Fruit fly (Drosophila melanogaster): ENCODE measurements around the gene Mst36Fa.

- TF ChIP-seq CG10631 (GFP tag; optimal IDR thresholded peaks at IDR 0.05) (peak; percentile 92), Lpt (GFP tag; optimal IDR thresholded peaks at IDR 0.05) (peak; percentile 90), fkh (GFP tag; optimal IDR thresholded peaks at IDR 0.05) (peak; percentile 32), CG32006 (GFP tag; optimal IDR thresholded peaks at IDR 0.05) (peak; percentile 91), CG6276 (GFP tag; optimal IDR thresholded peaks at IDR 0.05) (no peak)
Observed at dm6 chr2L:18705617-18706046, 28.8 kb upstream of the Mst36Fa start, which contains the start of gene Jwa.
